Fruit fly (Drosophila melanogaster) whole organism, embryonic: ENCODE data around the gene kraken.

Experiments used
- CG11696 ChIP-seq: fragments of 200-800 bp; sonication (Bioruptor generic); IDR thresholded peaks from 2 replicates; pipeline ENCODE4 v1.3.6; 2022; ENCODE audit warnings: missing biosample characterization, missing genetic modification characterization
- CG11723 ChIP-seq: fragments of 200-800 bp; sonication (Bioruptor generic); optimal IDR thresholded peaks from 2 replicates; lab custom pipeline; 2017; ENCODE audit warnings: missing biosample characterization, mild to moderate bottlenecking, missing genetic modification characterization
- CG12391 ChIP-seq: fragments of 200-800 bp; sonication (Bioruptor generic); optimal IDR thresholded peaks from 3 replicates; lab custom pipeline; 2018; ENCODE audit warnings: missing biosample characterization, mild to moderate bottlenecking, missing genetic modification characterization, moderate library complexity
- CG12769 ChIP-seq: fragments of 200-800 bp; sonication (Bioruptor generic); optimal IDR thresholded peaks from 2 replicates; lab custom pipeline; 2019; ENCODE audit warnings: missing biosample characterization, mild to moderate bottlenecking, missing genetic modification characterization, moderate library complexity
- CG13287 ChIP-seq: fragments of 200-800 bp; sonication (Bioruptor generic); IDR thresholded peaks from 2 replicates; pipeline ENCODE4 v1.3.6; 2022; ENCODE audit warnings: missing biosample characterization, missing genetic modification characterization; ENCODE audit not compliant: partially characterized antibody
- CG18476 ChIP-seq: fragments of 200-800 bp; sonication (Bioruptor generic); optimal IDR thresholded peaks from 2 replicates; lab custom pipeline; 2016; ENCODE audit warnings: missing biosample characterization, mild to moderate bottlenecking, missing genetic modification characterization
- CG2199 ChIP-seq: fragments of 200-800 bp; sonication (Bioruptor generic); IDR thresholded peaks from 3 replicates; pipeline ENCODE4 v1.3.6; 2022; ENCODE audit warnings: missing biosample characterization, missing genetic modification characterization
- CG4404 ChIP-seq: fragments of 200-800 bp; sonication (Bioruptor generic); IDR thresholded peaks from 2 replicates; pipeline ENCODE4 v1.3.6; 2022; ENCODE audit warnings: missing biosample characterization, missing genetic modification characterization
- CG4854 ChIP-seq: fragments of 200-800 bp; sonication (Bioruptor generic); optimal IDR thresholded peaks from 2 replicates; lab custom pipeline; 2016; ENCODE audit warnings: missing biosample characterization, missing genetic modification characterization, inconsistent platforms
- CG6654 ChIP-seq: fragments of 200-800 bp; sonication (Bioruptor generic); optimal IDR thresholded peaks from 2 replicates; lab custom pipeline; 2017; ENCODE audit warnings: missing biosample characterization, mild to moderate bottlenecking, missing genetic modification characterization
- CG6854 ChIP-seq: fragments of 200-800 bp; sonication (Bioruptor generic); optimal IDR thresholded peaks from 3 replicates; lab custom pipeline; 2017; ENCODE audit warnings: missing biosample characterization, mild to moderate bottlenecking, missing genetic modification characterization
- CG7839 ChIP-seq: fragments of 200-800 bp; sonication (Bioruptor generic); optimal IDR thresholded peaks from 3 replicates; lab custom pipeline; 2018; ENCODE audit warnings: missing biosample characterization, mild to moderate bottlenecking, missing genetic modification characterization, moderate library complexity
- CG8478 ChIP-seq: fragments of >200 bp; optimal IDR thresholded peaks from 2 replicates; lab custom pipeline; 2018
- CTCF ChIP-seq: fragments of 200-800 bp; sonication (Bioruptor generic); optimal IDR thresholded peaks from 2 replicates; lab custom pipeline; 2017; ENCODE audit warnings: missing biosample characterization, mild to moderate bottlenecking, missing genetic modification characterization, moderate library complexity
- D ChIP-seq, 2 experiments: fragments of 200-800 bp in 1 of 2; fragments of >200 bp in 1 of 2; sonication (Bioruptor generic) in 1 of 2; optimal IDR thresholded peaks; 2 replicates in 1 of 2; 3 replicates in 1 of 2; lab custom pipeline; 2017; ENCODE audit warnings: mild to moderate bottlenecking in 1 of 2, missing biosample characterization in 1 of 2, missing genetic modification characterization in 1 of 2, missing genetic modification reagents in 1 of 2
- Dbx ChIP-seq: fragments of 200-800 bp; sonication (Bioruptor generic); IDR thresholded peaks from 3 replicates; pipeline ENCODE4 v1.3.6; 2022; ENCODE audit warnings: missing biosample characterization, missing genetic modification characterization
- Dip2 ChIP-seq: fragments of 200-800 bp; sonication (Bioruptor generic); IDR thresholded peaks from 2 replicates; pipeline ENCODE4 v1.3.6; 2022; ENCODE audit warnings: missing biosample characterization, missing genetic modification characterization
- Doc3 ChIP-seq: fragments of 200-800 bp; sonication (Bioruptor generic); IDR thresholded peaks from 3 replicates; pipeline ENCODE4 v1.3.6; 2022; ENCODE audit warnings: missing biosample characterization, missing genetic modification characterization; ENCODE audit not compliant: partially characterized antibody
- HLHmδ ChIP-seq: fragments of 200-800 bp; sonication (Bioruptor generic); optimal IDR thresholded peaks from 2 replicates; lab custom pipeline; 2018; ENCODE audit warnings: missing biosample characterization, mild to moderate bottlenecking, missing genetic modification characterization, moderate library complexity
- Hr78 ChIP-seq, 2 experiments: fragments of 200-800 bp in 1 of 2; fragments of >200 bp in 1 of 2; sonication (Bioruptor generic) in 1 of 2; optimal IDR thresholded peaks; 2 replicates each; lab custom pipeline; 2017 to 2019; ENCODE audit warnings: missing biosample characterization in 2 of 2, missing genetic modification characterization in 2 of 2, mild to moderate bottlenecking in 1 of 2, moderate library complexity in 1 of 2
- MTF-1 ChIP-seq: fragments of 200-800 bp; sonication (Bioruptor generic); optimal IDR thresholded peaks from 2 replicates; lab custom pipeline; 2018; ENCODE audit warnings: missing biosample characterization, mild to moderate bottlenecking, missing genetic modification characterization, borderline replicate concordance
- Mes4 ChIP-seq: fragments of 200-800 bp; sonication (Bioruptor generic); optimal IDR thresholded peaks from 2 replicates; lab custom pipeline; 2016; ENCODE audit warnings: missing biosample characterization, missing genetic modification characterization
- Optix ChIP-seq: fragments of 200-800 bp; sonication (Bioruptor generic); IDR thresholded peaks from 3 replicates; pipeline ENCODE4 v1.3.6; 2022; ENCODE audit warnings: missing biosample characterization, missing genetic modification characterization
- Pdp1 ChIP-seq, 2 experiments: fragments of 200-800 bp; sonication (Bioruptor generic); optimal IDR thresholded peaks; 3 replicates each; lab custom pipeline; 2016; ENCODE audit warnings: missing biosample characterization in 2 of 2, missing genetic modification characterization in 2 of 2, mild to moderate bottlenecking in 1 of 2, moderate library complexity in 1 of 2
- Ravus ChIP-seq: fragments of 200-800 bp; sonication (Bioruptor generic); IDR thresholded peaks from 2 replicates; pipeline ENCODE4 v1.3.6; 2022; ENCODE audit warnings: missing biosample characterization, missing genetic modification characterization
- Vsx1 ChIP-seq: fragments of 200-800 bp; sonication (Bioruptor generic); optimal IDR thresholded peaks from 2 replicates; lab custom pipeline; 2017; ENCODE audit warnings: missing biosample characterization, mild to moderate bottlenecking, missing genetic modification characterization, missing genetic modification reagents
- al ChIP-seq: fragments of 200-800 bp; sonication (Bioruptor generic); IDR thresholded peaks from 2 replicates; pipeline ENCODE4 v1.3.6; 2022; ENCODE audit warnings: missing biosample characterization, missing genetic modification characterization
- cas ChIP-seq: fragments of 200-800 bp; sonication (Bioruptor generic); IDR thresholded peaks from 2 replicates; pipeline ENCODE4 v1.3.6; 2022; ENCODE audit warnings: missing biosample characterization, missing genetic modification characterization
- chinmo ChIP-seq: fragments of 200-800 bp; sonication (Bioruptor generic); IDR thresholded peaks from 4 replicates; pipeline ENCODE4 v1.3.6; 2022; ENCODE audit warnings: missing biosample characterization, missing genetic modification characterization; ENCODE audit not compliant: partially characterized antibody
- chn ChIP-seq: fragments of 200-800 bp; sonication (Bioruptor generic); optimal IDR thresholded peaks from 2 replicates; lab custom pipeline; 2016; ENCODE audit warnings: missing biosample characterization, missing genetic modification characterization
- cwo ChIP-seq: fragments of 200-800 bp; sonication (Bioruptor generic); optimal IDR thresholded peaks from 3 replicates; lab custom pipeline; 2017; ENCODE audit warnings: missing biosample characterization, missing genetic modification characterization, mild to moderate bottlenecking, moderate library complexity, missing genetic modification reagents
- danr ChIP-seq: fragments of 200-800 bp; sonication (Bioruptor generic); IDR thresholded peaks from 2 replicates; pipeline ENCODE4 v1.3.6; 2022; ENCODE audit warnings: missing biosample characterization, missing genetic modification characterization
- dpn ChIP-seq, 2 experiments: fragments of 200-800 bp; sonication (Bioruptor generic); optimal IDR thresholded peaks; 3 replicates each; lab custom pipeline; 2016; ENCODE audit warnings: missing biosample characterization in 2 of 2, missing genetic modification characterization in 2 of 2
- ham ChIP-seq: fragments of 200-800 bp; sonication (Bioruptor generic); IDR thresholded peaks from 2 replicates; pipeline ENCODE4 v1.3.6; 2022; ENCODE audit warnings: missing biosample characterization, missing genetic modification characterization
- hb ChIP-seq: fragments of 200-800 bp; sonication (Bioruptor generic); IDR thresholded peaks from 3 replicates; pipeline ENCODE4 v1.3.6; 2022; ENCODE audit warnings: missing biosample characterization, missing genetic modification characterization; ENCODE audit not compliant: partially characterized antibody
- hbn ChIP-seq: fragments of 200-800 bp; sonication (Bioruptor generic); IDR thresholded peaks from 2 replicates; pipeline ENCODE4 v1.3.6; 2022; ENCODE audit warnings: missing biosample characterization, missing genetic modification characterization; ENCODE audit not compliant: partially characterized antibody
- her ChIP-seq: fragments of 200-800 bp; sonication (Bioruptor generic); optimal IDR thresholded peaks from 2 replicates; lab custom pipeline; 2016; ENCODE audit warnings: missing biosample characterization, missing genetic modification characterization
- lov ChIP-seq, 2 experiments: fragments of 200-800 bp in 1 of 2; fragments of >200 bp in 1 of 2; sonication (Bioruptor generic) in 1 of 2; IDR thresholded peaks in 1 of 2; optimal IDR thresholded peaks in 1 of 2; 2 replicates in 1 of 2; 3 replicates in 1 of 2; pipeline versions ENCODE4 v1.3.6 to Lab custom; 2017 to 2022; ENCODE audit warnings: missing biosample characterization in 1 of 2, missing genetic modification characterization in 1 of 2
- luna ChIP-seq: fragments of 200-800 bp; sonication (Bioruptor generic); optimal IDR thresholded peaks from 2 replicates; lab custom pipeline; 2016; ENCODE audit warnings: missing biosample characterization, missing genetic modification characterization
- odd ChIP-seq: fragments of 200-800 bp; sonication (Bioruptor generic); optimal IDR thresholded peaks from 2 replicates; lab custom pipeline; 2017; ENCODE audit warnings: missing biosample characterization, mild to moderate bottlenecking, missing genetic modification characterization
- onecut ChIP-seq: fragments of 200-800 bp; sonication (Bioruptor generic); IDR thresholded peaks from 2 replicates; pipeline ENCODE4 v1.3.6; 2022; ENCODE audit warnings: missing biosample characterization, missing genetic modification characterization
- org-1 ChIP-seq: fragments of 200-800 bp; sonication (Bioruptor generic); optimal IDR thresholded peaks from 2 replicates; lab custom pipeline; 2017; ENCODE audit warnings: missing biosample characterization, missing genetic modification characterization
- ranshi ChIP-seq: fragments of 200-800 bp; sonication (Bioruptor generic); IDR thresholded peaks from 2 replicates; pipeline ENCODE4 v1.3.6; 2022; ENCODE audit warnings: missing biosample characterization, missing genetic modification characterization
- row ChIP-seq: fragments of 200-800 bp; sonication (Bioruptor generic); IDR thresholded peaks from 3 replicates; pipeline ENCODE4 v1.3.6; 2022; ENCODE audit warnings: missing biosample characterization, missing genetic modification characterization
- run ChIP-seq: fragments of 200-800 bp; sonication (Bioruptor generic); optimal IDR thresholded peaks from 3 replicates; lab custom pipeline; 2018; ENCODE audit warnings: missing biosample characterization, mild to moderate bottlenecking, missing genetic modification characterization
- sd ChIP-seq: fragments of 200-800 bp; sonication (Bioruptor generic); optimal IDR thresholded peaks from 3 replicates; lab custom pipeline; 2018; ENCODE audit warnings: missing biosample characterization, mild to moderate bottlenecking, missing genetic modification characterization, moderate library complexity
- tin ChIP-seq: fragments of 200-800 bp; sonication (Bioruptor generic); optimal IDR thresholded peaks from 3 replicates; lab custom pipeline; 2016; ENCODE audit warnings: missing biosample characterization, missing genetic modification characterization
- tna ChIP-seq: fragments of 200-800 bp; sonication (Bioruptor generic); IDR thresholded peaks from 2 replicates; pipeline ENCODE4 v1.3.6; 2022; ENCODE audit warnings: missing biosample characterization, missing genetic modification characterization; ENCODE audit not compliant: partially characterized antibody
- unc-4 ChIP-seq: fragments of 200-800 bp; sonication (Bioruptor generic); IDR thresholded peaks from 2 replicates; pipeline ENCODE4 v1.3.6; 2022; ENCODE audit warnings: missing biosample characterization, missing genetic modification characterization; ENCODE audit not compliant: partially characterized antibody

The kraken gene

DNA sequence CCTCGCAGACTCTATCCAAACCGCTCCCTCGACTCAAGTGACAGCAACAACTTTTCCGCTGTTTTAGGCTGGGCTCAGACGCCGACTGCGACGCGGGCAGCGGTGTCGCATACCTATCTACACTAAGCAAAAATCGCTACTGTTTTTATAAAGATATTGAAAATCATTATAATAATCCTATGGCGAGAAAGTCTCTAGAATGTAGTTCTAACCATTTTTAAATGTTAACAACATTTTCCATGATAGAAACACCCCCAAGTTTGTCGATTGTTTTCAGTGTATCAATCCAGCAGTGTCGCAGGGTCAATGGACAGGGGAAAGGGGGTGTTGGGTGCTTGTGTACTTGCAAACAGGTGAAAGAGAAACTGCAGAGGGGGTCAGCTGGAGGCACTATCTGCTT lies 13.3 kb downstream of the kraken start (continued):
- TF ChIP-seq Ravus (GFP tag; lab: Robert Waterston, UW) = peak; percentile 92
- no peak for TF ChIP-seq D (optimal IDR thresholded peaks at IDR 0.05; lab: Kevin White, UChicago)
- peak; percentile 90 for TF ChIP-seq D (GFP tag; optimal IDR thresholded peaks at IDR 0.05; lab: Kevin White, UChicago)
- no peak for TF ChIP-seq hb
- TF ChIP-seq CG6654 = peak; percentile 77
- no peak for TF ChIP-seq HLHmδ (GFP tag; lab: Kevin White, UChicago)
- TF ChIP-seq hbn = no peak
- TF ChIP-seq her (GFP tag; lab: Kevin White, UChicago) = peak; percentile 91
- peak; percentile 95 for TF ChIP-seq row (GFP tag; lab: Robert Waterston, UW)
- TF ChIP-seq tna (GFP tag; lab: Robert Waterston, UW) = no peak
- peak; percentile 97 for TF ChIP-seq CG7839 (tag; lab: Kevin White, UChicago)
- peak; percentile 83 for TF ChIP-seq luna (GFP tag; lab: Kevin White, UChicago)
- TF ChIP-seq CG11696 (GFP tag; lab: Robert Waterston, UW) = peak; percentile 80
- peak; percentile 94 for TF ChIP-seq org-1
- TF ChIP-seq CG2199 (GFP tag; lab: Robert Waterston, UW) = peak; percentile 96
- peak; percentile 95 for TF ChIP-seq CG18476
- TF ChIP-seq odd (GFP tag; lab: Kevin White, UChicago) = peak; percentile 93
- TF ChIP-seq chinmo = no peak
- peak; percentile 93 for TF ChIP-seq MTF-1
- peak; percentile 93 for TF ChIP-seq cwo (GFP tag; lab: Kevin White, UChicago)
- TF ChIP-seq tin (GFP tag; lab: Kevin White, UChicago) = peak; percentile 95
- peak; percentile 90 for TF ChIP-seq CG6854 (GFP tag; lab: Kevin White, UChicago)
- peak; percentile 89 for TF ChIP-seq al (GFP tag; lab: Robert Waterston, UW)
- TF ChIP-seq chn = peak; percentile 97
- TF ChIP-seq Dip2 (GFP tag; lab: Robert Waterston, UW) = peak; percentile 63
- TF ChIP-seq CG4854 (GFP tag; lab: Kevin White, UChicago) = peak; percentile 95
- peak; percentile 97 for TF ChIP-seq Dbx (GFP tag; lab: Robert Waterston, UW)
- TF ChIP-seq CG8478 (lab: Kevin White, UChicago) = no peak
- peak; percentile 97 for TF ChIP-seq ranshi (GFP tag; lab: Robert Waterston, UW)
- TF ChIP-seq lov (optimal IDR thresholded peaks at IDR 0.05; lab: Kevin White, UChicago) = no peak
- peak; percentile 97 for TF ChIP-seq lov (GFP tag; IDR thresholded peaks at IDR 0.05; lab: Robert Waterston, UW)
- peak; percentile 93 for TF ChIP-seq danr (GFP tag; lab: Robert Waterston, UW)
- peak; percentile 89 for TF ChIP-seq cas (GFP tag; lab: Robert Waterston, UW)
- TF ChIP-seq CTCF (GFP tag; lab: Kevin White, UChicago) = peak; percentile 64
- peak; percentile 92 for TF ChIP-seq Mes4
- TF ChIP-seq CG12769 = peak; percentile 98
- peak; percentile 97 for TF ChIP-seq CG12391 (tag; lab: Kevin White, UChicago)
- TF ChIP-seq Pdp1 (GFP tag; optimal IDR thresholded peaks at IDR 0.05; lab: Kevin White, UChicago) = peak; percentile 94 to 97
- TF ChIP-seq Doc3 (GFP tag; lab: Robert Waterston, UW) = no peak
- TF ChIP-seq Hr78 (GFP tag; optimal IDR thresholded peaks at IDR 0.05; lab: Kevin White, UChicago) = peak in 1 of 2 experiments; percentile 94
- no peak for TF ChIP-seq unc-4
- no peak for TF ChIP-seq CG13287 (GFP tag; lab: Robert Waterston, UW)
- peak; percentile 89 for TF ChIP-seq run (tag; lab: Kevin White, UChicago)
- peak; percentile 95 for TF ChIP-seq Optix
- TF ChIP-seq Vsx1 (GFP tag; lab: Kevin White, UChicago) = peak; percentile 88
- peak; percentile 94 for TF ChIP-seq CG4404 (GFP tag; lab: Robert Waterston, UW)
- TF ChIP-seq sd (tag; lab: Kevin White, UChicago) = peak; percentile 100
- TF ChIP-seq dpn (GFP tag; optimal IDR thresholded peaks at IDR 0.05; lab: Kevin White, UChicago) = peak; percentile 97 to 98
- TF ChIP-seq onecut (GFP tag; lab: Robert Waterston, UW) = peak; percentile 93
- TF ChIP-seq ham (GFP tag; lab: Robert Waterston, UW) = peak; percentile 78
- peak; percentile 91 for TF ChIP-seq CG11723 (GFP tag; lab: Kevin White, UChicago)
